Worm (Caenorhabditis elegans): Measurements from ENCODE around the gene Y73F8A.5.

The Y73F8A.5 gene

ce11 chrIV:15251075-15251474, 8.6 kb upstream of the Y73F8A.5 start:
- TF ChIP-seq F49E8.2 (tag; optimal IDR thresholded peaks at IDR 0.05; ENCODE audit: borderline replicate concordance), result no peak
- TF ChIP-seq unc-62 (GFP tag; optimal IDR thresholded peaks at IDR 0.05 in 1 of 2), result peak in 1 of 2 experiments; percentile 94
- no peak for TF ChIP-seq unc-62 (tag; optimal IDR thresholded peaks at IDR 0.05)

ce11 chrIV:15252157-15252556, 7.5 kb upstream of the Y73F8A.5 start, which contains the start of gene srj-42:
Gene srj-42 (minus strand): TSS chrIV:15252257.
- TF ChIP-seq pqm-1 (tag; optimal IDR thresholded peaks at IDR 0.05) (no peak), aha-1 (tag) (no peak), ces-1 (GFP tag; optimal IDR thresholded peaks at IDR 0.05) (no peak), D1046.2 (GFP tag; IDR thresholded peaks at IDR 0.05) (no peak), vab-7 (GFP tag; IDR thresholded peaks at IDR 0.05) (no peak), sdz-12 (GFP tag; optimal IDR thresholded peaks at IDR 0.05) (no peak), T20F7.1 (GFP tag; optimal IDR thresholded peaks at IDR 0.05) (no peak), zip-11 (GFP tag; IDR thresholded peaks at IDR 0.05) (no peak)

- TF ChIP-seq gei-8 (GFP tag; optimal IDR thresholded peaks at IDR 0.05), result no peak
- TF ChIP-seq nhr-28 (tag; optimal IDR thresholded peaks at IDR 0.05), result peak; percentile 5
- TF ChIP-seq nhr-11 (tag; optimal IDR thresholded peaks at IDR 0.05), result peak; percentile 40
- peak in 1 of 2 experiments; percentile 93 for TF ChIP-seq unc-62 (GFP tag; optimal IDR thresholded peaks at IDR 0.05 in 1 of 2)
- no peak for TF ChIP-seq unc-62 (tag; optimal IDR thresholded peaks at IDR 0.05)
- TF ChIP-seq daf-16 (GFP tag; optimal IDR thresholded peaks at IDR 0.05), result peak in 1 of 2 experiments; percentile 80
- no peak for TF ChIP-seq daf-16 (tag; optimal IDR thresholded peaks at IDR 0.05)
- TF ChIP-seq cey-2 (tag; optimal IDR thresholded peaks at IDR 0.05; ENCODE audit: borderline replicate concordance, insufficient read depth), result no peak
Measured at ce11 chrIV:15274063-15274462, 14.4 kb downstream of the Y73F8A.5 start.

ce11 chrIV:15275363-15275854, 15.7 kb downstream of the Y73F8A.5 start, which contains the start of gene ccg-1:
Gene ccg-1 (minus strand): TSS chrIV:15275804.
- TF ChIP-seq snpc-1.2 (GFP tag; IDR thresholded peaks at IDR 0.05), result peak; percentile 59; the same call in 1 of the 2 replicates
- TF ChIP-seq ama-1 (optimal IDR thresholded peaks at IDR 0.05), result peak; percentile 43
- peak in 1 of 2 experiments; percentile 18 for TF ChIP-seq daf-16 (GFP tag; optimal IDR thresholded peaks at IDR 0.05)
- no peak for TF ChIP-seq daf-16 (tag; optimal IDR thresholded peaks at IDR 0.05)
- TF ChIP-seq F44E2.7 (GFP tag; IDR thresholded peaks at IDR 0.05), result no peak

ce11 chrIV:15280219-15280618, 20.6 kb downstream of the Y73F8A.5 start:
- no peak for TF ChIP-seq daf-8 (GFP tag; IDR thresholded peaks at IDR 0.05)
- no peak for TF ChIP-seq nhr-25 (tag; optimal IDR thresholded peaks at IDR 0.05; ENCODE audit: borderline replicate concordance, insufficient read depth)
- TF ChIP-seq nhr-102 (tag; optimal IDR thresholded peaks at IDR 0.05), result no peak
- TF ChIP-seq Y5F2A.4 (GFP tag; optimal IDR thresholded peaks at IDR 0.05), result no peak
- no peak for TF ChIP-seq nhr-6 (tag; optimal IDR thresholded peaks at IDR 0.05)
- no peak for TF ChIP-seq dmd-8 (GFP tag; IDR thresholded peaks at IDR 0.05)
- TF ChIP-seq vab-7 (GFP tag; IDR thresholded peaks at IDR 0.05), result no peak
- TF ChIP-seq aha-1 (tag), result peak; percentile 28
- no peak for TF ChIP-seq unc-39 (tag; optimal IDR thresholded peaks at IDR 0.05)

ce11 chrIV:15283617-15284016, 23.9 kb downstream of the Y73F8A.5 start:
- no peak for TF ChIP-seq ceh-44 (GFP tag; IDR thresholded peaks at IDR 0.05)
- no peak for TF ChIP-seq egl-27 (tag; optimal IDR thresholded peaks at IDR 0.05)
- no peak for TF ChIP-seq duxl-1 (tag; optimal IDR thresholded peaks at IDR 0.05; ENCODE audit: poor library complexity)
- no peak for TF ChIP-seq mxl-2 (GFP tag; conservative IDR thresholded peaks at IDR 0.05)
- TF ChIP-seq snpc-1.2 (GFP tag; IDR thresholded peaks at IDR 0.05), result peak; percentile 89
- no peak for TF ChIP-seq lin-29 (GFP tag; IDR thresholded peaks at IDR 0.05)
